Worm (Caenorhabditis elegans): ENCODE data around the gene rsa-2.

ce11 chrIII:11101246-11101645 lies 38.0 kb downstream of the rsa-2 start:
- TF ChIP-seq ZK546.5 (tag; optimal IDR thresholded peaks at IDR 0.05) (no peak), mab-5 (tag; optimal IDR thresholded peaks at IDR 0.05) (no peak), skn-1 (tag; optimal IDR thresholded peaks at IDR 0.05) (no peak), lin-13 (GFP tag; optimal IDR thresholded peaks at IDR 0.05) (no peak), nhr-6 (tag; optimal IDR thresholded peaks at IDR 0.05) (no peak)
